Worm (Caenorhabditis elegans) whole organism, L1 larva: ENCODE measurements around the gene rer-1.

Experiments used
- C04F5.9 ChIP-seq: sonication (generic microtip); optimal IDR thresholded peaks from 2 replicates; lab custom pipeline; 2016; ENCODE audit warnings: missing genetic modification characterization, missing compliant biosample characterization
- C16A3.4 ChIP-seq: fragments of 150-350 bp; optimal IDR thresholded peaks from 2 replicates; lab custom pipeline; 2014; ENCODE audit warnings: missing biosample characterization, missing genetic modification characterization
- C34B4.2 ChIP-seq: sonication (generic microtip); optimal IDR thresholded peaks from 2 replicates; lab custom pipeline; 2017; ENCODE audit warnings: mild to moderate bottlenecking, missing genetic modification characterization, missing compliant biosample characterization
- F16B12.6 ChIP-seq: fragments of 150-350 bp; optimal IDR thresholded peaks from 2 replicates; lab custom pipeline; 2014; ENCODE audit warnings: missing biosample characterization, missing genetic modification characterization
- Y116A8C.19 ChIP-seq: sonication (generic microtip); optimal IDR thresholded peaks from 2 replicates; lab custom pipeline; 2016; ENCODE audit warnings: missing compliant biosample characterization, missing genetic modification characterization, borderline replicate concordance
- alr-1 ChIP-seq: fragments of 200-800 bp; sonication (Bioruptor generic); optimal IDR thresholded peaks from 2 replicates; lab custom pipeline; 2018; ENCODE audit warnings: borderline replicate concordance, mild to moderate bottlenecking, missing genetic modification characterization, missing compliant biosample characterization
- aly-2 ChIP-seq: fragments of 150-350 bp; optimal IDR thresholded peaks from 2 replicates; lab custom pipeline; 2014; ENCODE audit warnings: missing biosample characterization, missing genetic modification characterization
- ama-1 ChIP-seq: fragments of 150-350 bp; optimal IDR thresholded peaks from 2 replicates; lab custom pipeline; 2014
- ceh-82 ChIP-seq, 3 experiments: fragments of 150-350 bp in 1 of 3; sonication (generic microtip) in 2 of 3; optimal IDR thresholded peaks; 2 replicates each; lab custom pipeline; 2014 to 2017; ENCODE audit warnings: missing biosample characterization in 3 of 3, missing genetic modification characterization in 3 of 3
- dpl-1 ChIP-seq, 3 experiments: fragments of 150-350 bp in 2 of 3; sonication (generic microtip) in 1 of 3; optimal IDR thresholded peaks; 2 replicates each; lab custom pipeline; 2014 to 2017; ENCODE audit warnings: missing biosample characterization in 3 of 3, missing genetic modification characterization in 3 of 3, missing genetic modification reagents in 3 of 3
- efl-3 ChIP-seq: fragments of 200-800 bp; sonication (Bioruptor generic); optimal IDR thresholded peaks from 2 replicates; lab custom pipeline; 2018; ENCODE audit warnings: mild to moderate bottlenecking, missing genetic modification characterization, missing compliant biosample characterization
- egl-13 ChIP-seq: sonication (generic microtip); optimal IDR thresholded peaks from 2 replicates; lab custom pipeline; 2016; ENCODE audit warnings: missing genotype, missing genetic modification reagents, missing genetic modification characterization, missing compliant biosample characterization
- egl-27 ChIP-seq, 2 experiments: fragments of 150-350 bp in 1 of 2; sonication (generic microtip); optimal IDR thresholded peaks; 3 replicates each; lab custom pipeline; 2017 to 2018; ENCODE audit warnings: missing biosample characterization in 2 of 2, missing genetic modification characterization in 2 of 2, missing genetic modification reagents in 2 of 2
- fkh-4 ChIP-seq: sonication (generic microtip); optimal IDR thresholded peaks from 2 replicates; lab custom pipeline; 2016; ENCODE audit warnings: missing compliant biosample characterization, missing genetic modification characterization, borderline replicate concordance
- fkh-8 ChIP-seq: sonication (generic microtip); optimal IDR thresholded peaks from 2 replicates; lab custom pipeline; 2016; ENCODE audit warnings: mild to moderate bottlenecking, missing genetic modification characterization, missing compliant biosample characterization
- grh-1 ChIP-seq: fragments of 200-800 bp; sonication (Bioruptor generic); IDR thresholded peaks from 2 replicates; pipeline ENCODE4 v1.3.6; 2022; ENCODE audit warnings: missing genetic modification reagents, missing genetic modification characterization, missing compliant biosample characterization
- hlh-17 ChIP-seq: fragments of 200-800 bp; sonication (Bioruptor generic); optimal IDR thresholded peaks from 2 replicates; lab custom pipeline; 2018; ENCODE audit warnings: missing genetic modification characterization, mild to moderate bottlenecking, missing compliant biosample characterization, moderate library complexity, borderline replicate concordance
- hlh-4 ChIP-seq: sonication (generic microtip); optimal IDR thresholded peaks from 2 replicates; lab custom pipeline; 2016; ENCODE audit warnings: mild to moderate bottlenecking, missing genetic modification characterization, missing compliant biosample characterization
- isw-1 ChIP-seq: fragments of 200-800 bp; sonication (Bioruptor generic); IDR thresholded peaks from 2 replicates; pipeline ENCODE4 v1.3.6; 2022; ENCODE audit warnings: missing genetic modification characterization, missing compliant biosample characterization
- jun-1 ChIP-seq: fragments of 150-350 bp; optimal IDR thresholded peaks from 2 replicates; lab custom pipeline; 2014; ENCODE audit warnings: missing biosample characterization, missing genetic modification reagents, missing genetic modification characterization
- lin-35 ChIP-seq, 2 experiments: fragments of 150-350 bp; optimal IDR thresholded peaks; 2 replicates each; lab custom pipeline; 2014; ENCODE audit warnings: missing biosample characterization in 2 of 2, missing genetic modification characterization in 2 of 2, missing genetic modification reagents in 2 of 2
- lir-3 ChIP-seq: sonication (generic microtip); optimal IDR thresholded peaks from 2 replicates; lab custom pipeline; 2016; ENCODE audit warnings: mild to moderate bottlenecking, missing genetic modification characterization, moderate library complexity, missing compliant biosample characterization; ENCODE audit not compliant: poor library complexity
- mab-9 ChIP-seq: fragments of 200-800 bp; sonication (Bioruptor generic); IDR thresholded peaks from 2 replicates; pipeline ENCODE4 v1.3.6; 2022; ENCODE audit warnings: missing genetic modification reagents, missing genetic modification characterization, missing compliant biosample characterization
- mdl-1 ChIP-seq, 2 experiments: fragments of 150-350 bp; optimal IDR thresholded peaks; 2 replicates each; lab custom pipeline; 2014 to 2017; ENCODE audit warnings: missing biosample characterization in 2 of 2, missing genetic modification characterization in 2 of 2, inconsistent platforms in 1 of 2
- mef-2 ChIP-seq: fragments of 150-350 bp; optimal IDR thresholded peaks from 2 replicates; lab custom pipeline; 2014; ENCODE audit warnings: missing biosample characterization, missing genetic modification characterization
- mep-1 ChIP-seq: fragments of 150-350 bp; optimal IDR thresholded peaks from 2 replicates; lab custom pipeline; 2014; ENCODE audit warnings: missing biosample characterization, missing genetic modification characterization
- nhr-11 ChIP-seq: fragments of 150-350 bp; optimal IDR thresholded peaks from 2 replicates; lab custom pipeline; 2014; ENCODE audit warnings: missing biosample characterization, missing genetic modification characterization
- nhr-20 ChIP-seq: sonication (generic microtip); optimal IDR thresholded peaks from 2 replicates; lab custom pipeline; 2016; ENCODE audit warnings: mild to moderate bottlenecking, missing genetic modification characterization, missing compliant biosample characterization
- nhr-237 ChIP-seq: fragments of 150-350 bp; optimal IDR thresholded peaks from 2 replicates; lab custom pipeline; 2014; ENCODE audit warnings: missing biosample characterization, missing genetic modification characterization
- nhr-28 ChIP-seq: fragments of 150-350 bp; optimal IDR thresholded peaks from 2 replicates; lab custom pipeline; 2014; ENCODE audit warnings: missing biosample characterization, missing genetic modification characterization
- nhr-84 ChIP-seq: sonication (generic microtip); optimal IDR thresholded peaks from 2 replicates; lab custom pipeline; 2017; ENCODE audit warnings: missing biosample characterization, missing genetic modification characterization
- nhr-85 ChIP-seq: sonication (generic microtip); peaks from one replicate; lab custom pipeline; 2016; ENCODE audit warnings: missing genetic modification characterization, inconsistent platforms, missing compliant biosample characterization
- pax-3 ChIP-seq: fragments of 200-800 bp; sonication (Bioruptor generic); optimal IDR thresholded peaks from 2 replicates; lab custom pipeline; 2018; ENCODE audit warnings: mild to moderate bottlenecking, missing genetic modification characterization, moderate library complexity, missing compliant biosample characterization
- rnt-1 ChIP-seq: sonication (generic microtip); optimal IDR thresholded peaks from 2 replicates; lab custom pipeline; 2016; ENCODE audit warnings: mild to moderate bottlenecking, missing genetic modification characterization, moderate library complexity, missing compliant biosample characterization
- snpc-4 ChIP-seq: fragments of 150-350 bp; optimal IDR thresholded peaks from 2 replicates; lab custom pipeline; 2014; ENCODE audit warnings: missing biosample characterization, missing genetic modification characterization
- snu-23 ChIP-seq: sonication (generic microtip); optimal IDR thresholded peaks from 2 replicates; lab custom pipeline; 2016; ENCODE audit warnings: missing genetic modification characterization, missing compliant biosample characterization
- sox-4 ChIP-seq: sonication (generic microtip); optimal IDR thresholded peaks from 2 replicates; lab custom pipeline; 2016; ENCODE audit warnings: missing genetic modification characterization, missing compliant biosample characterization
- unc-130 ChIP-seq: fragments of 150-350 bp; optimal IDR thresholded peaks from 2 replicates; lab custom pipeline; 2017; ENCODE audit warnings: missing biosample characterization, missing genetic modification characterization, inconsistent platforms
- unc-62 ChIP-seq: fragments of 150-350 bp; optimal IDR thresholded peaks from 2 replicates; lab custom pipeline; 2014; ENCODE audit warnings: missing biosample characterization, missing genetic modification reagents, missing genetic modification characterization
- zag-1 ChIP-seq: fragments of 150-350 bp; optimal IDR thresholded peaks from 2 replicates; lab custom pipeline; 2014; ENCODE audit warnings: missing biosample characterization, missing genetic modification characterization
- ztf-11 ChIP-seq, 2 experiments: sonication (generic microtip); optimal IDR thresholded peaks; 2 replicates each; lab custom pipeline; 2016 to 2017; ENCODE audit warnings: missing genetic modification characterization in 2 of 2, missing biosample characterization in 1 of 2, missing compliant biosample characterization in 1 of 2

rer-1 gene

DNA sequence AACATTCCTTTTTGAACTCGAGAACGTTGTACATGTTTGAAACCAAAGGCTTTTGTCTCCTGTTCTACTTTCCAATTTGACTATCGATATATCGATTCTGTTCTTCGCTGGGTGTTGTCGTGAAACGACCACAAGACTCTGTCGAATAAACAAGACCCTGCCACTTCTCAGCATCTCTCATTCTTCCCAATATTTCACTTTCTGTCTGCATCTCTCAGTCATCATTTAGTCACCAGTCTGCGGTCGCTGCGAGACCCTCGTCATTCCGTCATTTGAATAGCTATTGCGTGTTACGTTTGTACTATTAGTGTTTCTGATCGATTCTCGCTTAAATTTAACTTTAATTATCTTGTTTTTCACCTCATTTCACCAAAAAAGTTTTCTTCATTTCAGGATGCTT, 23.8 kb upstream of the rer-1 start (continued):
- TF ChIP-seq C16A3.4: peak; percentile 93
- TF ChIP-seq snpc-4 (tag; lab: Kevin White, UChicago): peak; percentile 68
- TF ChIP-seq lin-35 (GFP tag; optimal IDR thresholded peaks at IDR 0.05; lab: Kevin White, UChicago): peak; percentile 88 to 94
- peak; percentile 5 for TF ChIP-seq zag-1 (tag; lab: Kevin White, UChicago)
- TF ChIP-seq efl-3: no peak
- TF ChIP-seq hlh-4 (tag; lab: Kevin White, UChicago): no peak
- TF ChIP-seq pax-3: peak; percentile 93
- peak; percentile 96 for TF ChIP-seq ama-1 (lab: Kevin White, UChicago)
- TF ChIP-seq isw-1 (GFP tag; lab: Robert Waterston, UW): peak; percentile 92
- peak; percentile 85 for TF ChIP-seq sox-4 (tag; lab: Kevin White, UChicago)
- peak; percentile 94 for TF ChIP-seq rnt-1 (tag; lab: Kevin White, UChicago)
- TF ChIP-seq nhr-20 (tag; lab: Kevin White, UChicago): peak; percentile 99
- no peak for TF ChIP-seq unc-62 (GFP tag; lab: Kevin White, UChicago)
- TF ChIP-seq nhr-11 (tag; lab: Kevin White, UChicago): peak; percentile 94
- no peak for TF ChIP-seq nhr-84 (tag; lab: Kevin White, UChicago)
- peak; percentile 89 for TF ChIP-seq nhr-237 (tag; lab: Kevin White, UChicago)
- peak; percentile 33 for TF ChIP-seq Y116A8C.19 (tag; lab: Kevin White, UChicago)
- peak; percentile 61 for TF ChIP-seq F16B12.6 (tag; lab: Kevin White, UChicago)
- peak; percentile 77 to 83 (median 81) for TF ChIP-seq dpl-1 (GFP tag; optimal IDR thresholded peaks at IDR 0.05; lab: Kevin White, UChicago)
- peak; percentile 95 for TF ChIP-seq grh-1 (GFP tag; lab: Robert Waterston, UW)
- TF ChIP-seq unc-130: peak; percentile 98
- no peak for TF ChIP-seq C34B4.2 (tag; lab: Kevin White, UChicago)
- peak; percentile 99 for TF ChIP-seq snu-23
- no peak for TF ChIP-seq egl-27 (tag; optimal IDR thresholded peaks at IDR 0.05; lab: Kevin White, UChicago)
- peak in 1 of 2 experiments; percentile 94 for TF ChIP-seq mdl-1 (tag; optimal IDR thresholded peaks at IDR 0.05; lab: Kevin White, UChicago)
- peak; percentile 91 for TF ChIP-seq mab-9
- peak; percentile 43 for TF ChIP-seq nhr-28 (tag; lab: Kevin White, UChicago)
- peak; percentile 90 for TF ChIP-seq lir-3 (tag; lab: Kevin White, UChicago)
- no peak for TF ChIP-seq hlh-17 (GFP tag; lab: Kevin White, UChicago)
- TF ChIP-seq mef-2: peak; percentile 66
- peak in 1 of 2 experiments; percentile 88 for TF ChIP-seq ztf-11 (tag; optimal IDR thresholded peaks at IDR 0.05; lab: Kevin White, UChicago)
- TF ChIP-seq fkh-4 (tag; lab: Kevin White, UChicago): peak; percentile 82
- peak; percentile 75 to 89 (median 82) for TF ChIP-seq ceh-82 (tag; optimal IDR thresholded peaks at IDR 0.05; lab: Kevin White, UChicago)
- TF ChIP-seq fkh-8 (tag; lab: Kevin White, UChicago): peak; percentile 99
- TF ChIP-seq aly-2 (tag; lab: Kevin White, UChicago): peak; percentile 74
- no peak for TF ChIP-seq alr-1 (tag; lab: Kevin White, UChicago)
- TF ChIP-seq mep-1 (tag; lab: Kevin White, UChicago): peak; percentile 98
- peak; percentile 96 for TF ChIP-seq jun-1 (tag; lab: Kevin White, UChicago)
- TF ChIP-seq C04F5.9: peak; percentile 78
- TF ChIP-seq egl-13 (tag; lab: Kevin White, UChicago): peak; percentile 93

DNA sequence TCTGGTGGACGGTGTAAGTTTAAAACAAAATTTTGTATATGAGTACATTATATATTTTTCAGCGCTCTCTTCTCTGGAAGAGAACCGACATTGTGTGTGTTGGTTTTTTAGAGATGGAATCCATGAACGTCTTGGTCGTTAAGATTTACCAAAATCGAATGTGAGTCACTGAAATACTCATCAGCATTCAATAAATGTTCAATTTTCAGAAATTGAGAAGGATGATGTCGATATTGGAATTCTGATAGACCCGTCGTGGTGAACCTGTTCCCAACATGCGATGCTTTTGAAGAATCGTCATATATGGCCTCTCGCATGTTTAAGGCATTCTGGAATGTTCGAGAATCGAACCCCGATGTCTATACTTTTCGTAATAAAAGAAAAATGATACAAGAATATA, 22.4 kb upstream of the rer-1 start:
- TF ChIP-seq snpc-4 (tag; lab: Kevin White, UChicago) (no peak), nhr-85 (tag; lab: Kevin White, UChicago) (peak; percentile 64)
